Worm (Caenorhabditis elegans) whole organism, L3 larva: ENCODE results near the gene Y66D12A.13.

Experiments
- ZK546.5 ChIP-seq: sonication (generic microtip); optimal IDR thresholded peaks from 2 replicates; lab custom pipeline; 2017; ENCODE audit warnings: missing biosample characterization, missing genetic modification characterization
- ceh-16 ChIP-seq: sonication (generic microtip); optimal IDR thresholded peaks from 2 replicates; lab custom pipeline; 2017; ENCODE audit warnings: missing biosample characterization, missing genetic modification characterization
- ceh-28 ChIP-seq: fragments of 150-350 bp; optimal IDR thresholded peaks from 2 replicates; lab custom pipeline; 2014; ENCODE audit warnings: missing biosample characterization, missing genetic modification reagents, missing genetic modification characterization
- daf-12 ChIP-seq: fragments of 150-350 bp; optimal IDR thresholded peaks from 2 replicates; lab custom pipeline; 2014; ENCODE audit warnings: missing biosample characterization, missing genetic modification reagents, missing genetic modification characterization
- egl-27 ChIP-seq: sonication (generic microtip); optimal IDR thresholded peaks from 4 replicates; lab custom pipeline; 2017; ENCODE audit warnings: missing biosample characterization, missing genetic modification reagents, missing genetic modification characterization
- elt-1 ChIP-seq: fragments of 150-350 bp; optimal IDR thresholded peaks from 2 replicates; lab custom pipeline; 2014; ENCODE audit warnings: missing biosample characterization, missing genetic modification characterization
- elt-3 ChIP-seq, 3 experiments: fragments of 150-350 bp in 1 of 3; sonication (generic microtip) in 2 of 3; optimal IDR thresholded peaks; 2 replicates in 2 of 3; 4 replicates in 1 of 3; lab custom pipeline; 2014 to 2017; ENCODE audit warnings: missing biosample characterization in 3 of 3, missing genetic modification characterization in 3 of 3
- hmg-11 ChIP-seq: sonication (generic microtip); optimal IDR thresholded peaks from 2 replicates; lab custom pipeline; 2016; ENCODE audit warnings: missing genetic modification characterization, missing compliant biosample characterization
- lin-15B ChIP-seq: fragments of 150-350 bp; optimal IDR thresholded peaks from 2 replicates; lab custom pipeline; 2014; ENCODE audit warnings: missing biosample characterization, missing genetic modification characterization
- mml-1 ChIP-seq: fragments of 150-350 bp; sonication (generic microtip); optimal IDR thresholded peaks from 3 replicates; lab custom pipeline; 2014; ENCODE audit warnings: missing biosample characterization, missing genetic modification characterization
- nfya-1 ChIP-seq: sonication (generic microtip); optimal IDR thresholded peaks from 2 replicates; lab custom pipeline; 2017; ENCODE audit warnings: missing genetic modification characterization, mild to moderate bottlenecking, missing compliant biosample characterization, antibody characterized with exemption, moderate library complexity; ENCODE audit not compliant: insufficient read depth
- nhr-11 ChIP-seq: fragments of 150-350 bp; optimal IDR thresholded peaks from 2 replicates; lab custom pipeline; 2014; ENCODE audit warnings: missing biosample characterization, missing genetic modification characterization
- nhr-237 ChIP-seq: fragments of 150-350 bp; optimal IDR thresholded peaks from 2 replicates; lab custom pipeline; 2014; ENCODE audit warnings: missing biosample characterization, missing genetic modification characterization
- nhr-28 ChIP-seq: fragments of 150-350 bp; optimal IDR thresholded peaks from 2 replicates; lab custom pipeline; 2014; ENCODE audit warnings: missing biosample characterization, missing genetic modification characterization
- nhr-43 ChIP-seq: sonication (generic microtip); optimal IDR thresholded peaks from 2 replicates; lab custom pipeline; 2016; ENCODE audit warnings: mild to moderate bottlenecking, missing genetic modification characterization, missing compliant biosample characterization; ENCODE audit not compliant: poor library complexity, severe bottlenecking
- nhr-76 ChIP-seq: fragments of 150-350 bp; sonication (generic microtip); optimal IDR thresholded peaks from 5 replicates; lab custom pipeline; 2014; ENCODE audit warnings: missing biosample characterization, missing genetic modification characterization
- nhr-77 ChIP-seq: fragments of 150-350 bp; optimal IDR thresholded peaks from 2 replicates; lab custom pipeline; 2014; ENCODE audit warnings: missing biosample characterization, missing genetic modification characterization
- pha-4 ChIP-seq: fragments of 150-350 bp; optimal IDR thresholded peaks from 2 replicates; lab custom pipeline; 2014; ENCODE audit warnings: missing biosample characterization, missing genetic modification reagents, missing genetic modification characterization
- pqm-1 ChIP-seq: fragments of 150-350 bp; optimal IDR thresholded peaks from 2 replicates; lab custom pipeline; 2017; ENCODE audit warnings: missing biosample characterization, missing genetic modification characterization, inconsistent platforms
- sea-2 ChIP-seq: fragments of 150-350 bp; sonication (generic microtip); optimal IDR thresholded peaks from 4 replicates; lab custom pipeline; 2014; ENCODE audit warnings: missing biosample characterization, missing genetic modification reagents, missing genetic modification characterization
- snpc-4 ChIP-seq: fragments of 150-350 bp; optimal IDR thresholded peaks from 2 replicates; lab custom pipeline; 2014; ENCODE audit warnings: missing biosample characterization, missing genetic modification characterization
- ztf-11 ChIP-seq: fragments of 150-350 bp; optimal IDR thresholded peaks from 2 replicates; lab custom pipeline; 2014; ENCODE audit warnings: missing biosample characterization, missing genetic modification characterization

Y66D12A.13 gene

ce11 chrIII:11581372-11581771 lies 33.2 kb downstream of the Y66D12A.13 start, which contains the start of the genes Y66D12A.6 and ceh-92:
Gene Y66D12A.6, minus strand, starts transcription at chrIII:11581402.
Gene ceh-92, plus strand, starts transcription at chrIII:11581600.
- TF ChIP-seq nhr-11 (tag; lab: Kevin White, UChicago) = no peak
- TF ChIP-seq egl-27 (tag; lab: Kevin White, UChicago) = no peak
- no peak for TF ChIP-seq hmg-11
- no peak for TF ChIP-seq nhr-43 (tag; lab: Kevin White, UChicago)
- TF ChIP-seq lin-15B = no peak
- no peak for TF ChIP-seq nhr-77 (tag; lab: Kevin White, UChicago)
- no peak for TF ChIP-seq pha-4 (tag; lab: Kevin White, UChicago)
- TF ChIP-seq nhr-76 (tag; lab: Kevin White, UChicago) = no peak

DNA sequence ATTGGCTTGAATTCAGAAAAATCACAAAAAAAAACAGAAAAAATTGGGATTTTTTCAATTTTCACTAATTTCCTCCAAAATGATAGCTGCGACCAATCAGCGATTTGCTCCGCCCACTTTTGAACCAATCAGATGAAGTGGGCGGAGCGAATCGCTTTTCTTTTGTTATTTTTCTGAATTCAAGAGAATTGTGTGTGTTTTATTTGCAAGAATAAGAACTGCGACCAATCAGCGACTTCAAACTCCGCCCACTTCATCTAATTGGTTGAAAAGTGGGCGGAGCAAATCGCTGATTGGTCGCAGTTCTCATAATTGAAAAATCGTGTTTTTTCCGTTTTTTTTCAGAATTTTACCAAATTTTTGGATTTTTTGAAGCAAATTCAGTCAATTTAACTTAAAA lies 34.4 kb downstream of the Y66D12A.13 start:
- TF ChIP-seq nfya-1 (peak; percentile 86), elt-3 (tag; optimal IDR thresholded peaks at IDR 0.05; lab: Kevin White, UChicago) (no peak), ceh-16 (tag; lab: Kevin White, UChicago) (no peak)

DNA sequence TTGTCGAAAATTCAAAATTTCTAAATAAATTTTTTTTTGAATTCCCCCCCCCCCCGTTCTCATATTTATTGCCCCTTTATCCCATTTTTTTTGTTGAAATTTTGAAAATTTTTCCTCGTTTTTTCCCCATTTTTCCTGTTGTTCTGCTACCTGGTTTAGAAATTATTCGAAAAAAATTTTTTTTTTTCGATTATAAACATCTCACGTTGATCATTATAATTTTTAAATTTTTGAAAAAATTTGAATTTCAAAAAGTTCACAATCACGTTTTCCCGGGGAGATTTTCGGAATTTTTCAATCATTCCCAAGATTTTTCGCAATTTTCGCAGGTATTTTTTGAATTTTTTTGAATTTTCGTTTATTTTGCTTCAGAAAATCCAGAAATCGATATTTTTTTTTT lies 40.7 kb downstream of the Y66D12A.13 start, which contains the start of gene Y66D12A.3:
Gene Y66D12A.3 (plus strand): TSS at position 301 of the 400 bp plus-strand sequence.
- TF ChIP-seq sea-2 = no peak
- TF ChIP-seq, all 47 proteins: peak for 0

ce11 chrIII:11589311-11589710 lies 41.1 kb downstream of the Y66D12A.13 start:
- TF ChIP-seq nhr-11 (tag; lab: Kevin White, UChicago) = no peak
- peak; percentile 65 for TF ChIP-seq nfya-1

- TF ChIP-seq ZK546.5 (no peak), ceh-16 (tag; lab: Kevin White, UChicago) (no peak), nhr-28 (tag; lab: Kevin White, UChicago) (no peak), ztf-11 (no peak), mml-1 (tag; lab: Kevin White, UChicago) (no peak), pha-4 (tag; lab: Kevin White, UChicago) (no peak), pqm-1 (no peak), nhr-237 (tag; lab: Kevin White, UChicago) (no peak), snpc-4 (tag; lab: Kevin White, UChicago) (no peak), nhr-11 (tag; lab: Kevin White, UChicago) (no peak), daf-12 (tag; lab: Kevin White, UChicago) (no peak), ceh-28 (tag; lab: Kevin White, UChicago) (no peak), elt-1 (no peak)
These were observed 42.1 kb downstream of the Y66D12A.13 start for ce11 chrIII:11590255-11590654.

ce11 chrIII:11592096-11592495 lies 43.9 kb downstream of the Y66D12A.13 start:
- TF ChIP-seq ceh-28 (tag; lab: Kevin White, UChicago) = peak; percentile 83
- TF ChIP-seq daf-12 (tag; lab: Kevin White, UChicago) = no peak
